Fruit fly (Drosophila melanogaster) whole organism, embryonic: ENCODE measurements around the gene CG8159.

Experiments
- Abd-B ChIP-seq: fragments of 200-800 bp; sonication (Bioruptor generic); optimal IDR thresholded peaks from 2 replicates; lab custom pipeline; 2018; ENCODE audit warnings: missing biosample characterization, mild to moderate bottlenecking, missing genetic modification characterization, moderate library complexity
- CG14014 ChIP-seq: fragments of 200-800 bp; sonication (Bioruptor generic); IDR thresholded peaks from 2 replicates; pipeline ENCODE4 v1.3.6; 2022; ENCODE audit warnings: missing biosample characterization, missing genetic modification characterization
- CG18764 ChIP-seq: fragments of 200-800 bp; sonication (Bioruptor generic); optimal IDR thresholded peaks from 3 replicates; lab custom pipeline; 2016; ENCODE audit warnings: missing biosample characterization, missing genetic modification characterization
- CG2712 ChIP-seq: fragments of 200-800 bp; optimal IDR thresholded peaks from 3 replicates; lab custom pipeline; 2019; ENCODE audit warnings: missing biosample characterization, mild to moderate bottlenecking, missing genetic modification characterization, moderate library complexity
- CG31388 ChIP-seq: fragments of 200-800 bp; sonication (Bioruptor generic); optimal IDR thresholded peaks from 2 replicates; lab custom pipeline; 2016; ENCODE audit warnings: missing biosample characterization, missing genetic modification characterization
- CG42726 ChIP-seq: fragments of 200-800 bp; sonication (Bioruptor generic); IDR thresholded peaks from 2 replicates; pipeline ENCODE4 v1.3.6; 2022; ENCODE audit warnings: missing biosample characterization, missing genetic modification characterization; ENCODE audit not compliant: partially characterized antibody
- CG6175 ChIP-seq: fragments of 200-800 bp; sonication (Bioruptor generic); IDR thresholded peaks from 3 replicates; pipeline ENCODE4 v1.3.6; 2022; ENCODE audit warnings: missing biosample characterization, missing genetic modification characterization
- CG6254 ChIP-seq: fragments of 200-800 bp; sonication (Bioruptor generic); optimal IDR thresholded peaks from 3 replicates; lab custom pipeline; 2017; ENCODE audit warnings: mild to moderate bottlenecking, missing biosample characterization, missing genetic modification reagents, missing genetic modification characterization
- CG6765 ChIP-seq: fragments of 200-800 bp; sonication (Bioruptor generic); optimal IDR thresholded peaks from 3 replicates; lab custom pipeline; 2017; ENCODE audit warnings: missing biosample characterization, mild to moderate bottlenecking, missing genetic modification characterization
- CG7786 ChIP-seq: fragments of 200-800 bp; sonication (Bioruptor generic); optimal IDR thresholded peaks from 2 replicates; lab custom pipeline; 2016; ENCODE audit warnings: missing biosample characterization, missing genetic modification characterization
- CG8924 ChIP-seq: fragments of 200-800 bp; optimal IDR thresholded peaks from 3 replicates; lab custom pipeline; 2019; ENCODE audit warnings: missing biosample characterization, mild to moderate bottlenecking, missing genetic modification characterization, moderate library complexity
- CG9876 ChIP-seq: fragments of 200-800 bp; sonication (Bioruptor generic); optimal IDR thresholded peaks from 2 replicates; lab custom pipeline; 2016; ENCODE audit warnings: missing biosample characterization, missing genetic modification characterization
- CrebB ChIP-seq: fragments of 200-800 bp; sonication (Bioruptor generic); optimal IDR thresholded peaks from 3 replicates; lab custom pipeline; 2018; ENCODE audit warnings: missing biosample characterization, mild to moderate bottlenecking, missing genetic modification characterization
- Eip74EF ChIP-seq, 2 experiments: fragments of 200-800 bp in 1 of 2; fragments of >200 bp in 1 of 2; sonication (Bioruptor generic) in 1 of 2; optimal IDR thresholded peaks; 2 replicates each; lab custom pipeline; 2017 to 2019; ENCODE audit warnings: missing biosample characterization in 2 of 2, missing genetic modification characterization in 2 of 2, mild to moderate bottlenecking in 1 of 2, moderate library complexity in 1 of 2
- Hmr ChIP-seq: fragments of 200-800 bp; sonication (Bioruptor generic); optimal IDR thresholded peaks from 3 replicates; lab custom pipeline; 2017; ENCODE audit warnings: mild to moderate bottlenecking, missing biosample characterization, missing genetic modification reagents, missing genetic modification characterization
- Meics ChIP-seq: fragments of 200-800 bp; sonication (Bioruptor generic); optimal IDR thresholded peaks from 2 replicates; lab custom pipeline; 2017; ENCODE audit warnings: missing biosample characterization, mild to moderate bottlenecking, missing genetic modification characterization
- Neu2 ChIP-seq: fragments of 200-800 bp; sonication (Bioruptor generic); optimal IDR thresholded peaks from 3 replicates; lab custom pipeline; 2016; ENCODE audit warnings: missing biosample characterization, missing genetic modification characterization, borderline replicate concordance
- Nf-YA ChIP-seq: fragments of 200-800 bp; sonication (Bioruptor generic); IDR thresholded peaks from 2 replicates; pipeline ENCODE4 v1.3.6; 2022; ENCODE audit warnings: missing biosample characterization, missing genetic modification characterization
- Usf ChIP-seq: fragments of 200-800 bp; sonication (Bioruptor generic); optimal IDR thresholded peaks from 2 replicates; lab custom pipeline; 2017; ENCODE audit warnings: missing genotype, missing biosample characterization, missing genetic modification characterization
- ap ChIP-seq: fragments of 200-800 bp; sonication (Bioruptor generic); IDR thresholded peaks from 2 replicates; pipeline ENCODE4 v1.3.6; 2022; ENCODE audit warnings: missing biosample characterization, missing genetic modification characterization
- ato ChIP-seq: fragments of 200-800 bp; sonication (Bioruptor generic); IDR thresholded peaks from 2 replicates; pipeline ENCODE4 v1.3.6; 2022; ENCODE audit warnings: missing biosample characterization, missing genetic modification characterization; ENCODE audit not compliant: partially characterized antibody
- bab2 ChIP-seq: fragments of 200-800 bp; sonication (Bioruptor generic); optimal IDR thresholded peaks from 2 replicates; lab custom pipeline; 2016; ENCODE audit warnings: missing biosample characterization, missing genetic modification characterization
- bsh ChIP-seq, 2 experiments: fragments of 200-800 bp; sonication (Bioruptor generic); optimal IDR thresholded peaks; 2 replicates each; lab custom pipeline; 2017 to 2018; ENCODE audit warnings: mild to moderate bottlenecking in 2 of 2, missing biosample characterization in 2 of 2, missing genetic modification characterization in 2 of 2, moderate library complexity in 1 of 2
- ci ChIP-seq: fragments of 200-800 bp; sonication (Bioruptor generic); IDR thresholded peaks from 3 replicates; pipeline ENCODE4 v1.3.6; 2022; ENCODE audit warnings: missing biosample characterization, missing genetic modification characterization
- ewg ChIP-seq: fragments of 200-800 bp; sonication (Bioruptor generic); optimal IDR thresholded peaks from 3 replicates; lab custom pipeline; 2017; ENCODE audit warnings: mild to moderate bottlenecking, missing biosample characterization, missing genetic modification reagents, missing genetic modification characterization
- gcm ChIP-seq: fragments of 200-800 bp; sonication (Bioruptor generic); optimal IDR thresholded peaks from 2 replicates; lab custom pipeline; 2019; ENCODE audit warnings: missing biosample characterization, mild to moderate bottlenecking, missing genetic modification characterization, moderate library complexity
- h ChIP-seq: fragments of >200 bp; optimal IDR thresholded peaks from 2 replicates; lab custom pipeline; 2017
- hkb ChIP-seq, 2 experiments: fragments of 200-800 bp in 1 of 2; fragments of >200 bp in 1 of 2; sonication (Bioruptor generic) in 1 of 2; IDR thresholded peaks in 1 of 2; optimal IDR thresholded peaks in 1 of 2; 2 replicates each; pipeline versions ENCODE4 v1.3.6 to Lab custom; 2017 to 2022; ENCODE audit warnings: missing biosample characterization in 1 of 2, missing genetic modification characterization in 1 of 2
- kay ChIP-seq: fragments of 200-800 bp; sonication (Bioruptor generic); optimal IDR thresholded peaks from 2 replicates; lab custom pipeline; 2016; ENCODE audit warnings: missing biosample characterization, missing genetic modification characterization
- nmo ChIP-seq: fragments of 200-800 bp; sonication (Bioruptor generic); optimal IDR thresholded peaks from 2 replicates; lab custom pipeline; 2018; ENCODE audit warnings: missing biosample characterization, mild to moderate bottlenecking, missing genetic modification characterization, moderate library complexity
- pfk ChIP-seq: fragments of 200-800 bp; sonication (Bioruptor generic); optimal IDR thresholded peaks from 2 replicates; lab custom pipeline; 2018; ENCODE audit warnings: missing biosample characterization, mild to moderate bottlenecking, missing genetic modification characterization, moderate library complexity
- ro ChIP-seq: fragments of 200-800 bp; sonication (Bioruptor generic); IDR thresholded peaks from 2 replicates; pipeline ENCODE4 v1.3.6; 2022; ENCODE audit warnings: missing biosample characterization, missing genetic modification characterization
- shn ChIP-seq: fragments of 200-800 bp; sonication (Bioruptor generic); optimal IDR thresholded peaks from 3 replicates; lab custom pipeline; 2016; ENCODE audit warnings: missing biosample characterization, missing genetic modification characterization
- sim ChIP-seq: fragments of 200-800 bp; sonication (Bioruptor generic); IDR thresholded peaks from 2 replicates; pipeline ENCODE4 v1.3.6; 2022; ENCODE audit warnings: missing biosample characterization, missing genetic modification characterization
- slou ChIP-seq: fragments of 200-800 bp; sonication (Bioruptor generic); optimal IDR thresholded peaks from 3 replicates; lab custom pipeline; 2016; ENCODE audit warnings: missing biosample characterization, missing genetic modification characterization
- slp2 ChIP-seq: fragments of 200-800 bp; sonication (Bioruptor generic); optimal IDR thresholded peaks from 2 replicates; lab custom pipeline; 2016; ENCODE audit warnings: missing biosample characterization, missing genetic modification characterization
- sr ChIP-seq: fragments of 200-800 bp; sonication (Bioruptor generic); IDR thresholded peaks from 3 replicates; pipeline ENCODE4 v1.3.6; 2022; ENCODE audit warnings: missing biosample characterization, missing genetic modification characterization
- ssp ChIP-seq: fragments of 200-800 bp; sonication (Bioruptor generic); IDR thresholded peaks from 2 replicates; pipeline ENCODE4 v1.3.6; 2022; ENCODE audit warnings: missing biosample characterization, missing genetic modification characterization
- toy ChIP-seq: fragments of 200-800 bp; sonication (Bioruptor generic); IDR thresholded peaks from 2 replicates; pipeline ENCODE4 v1.3.6; 2022; ENCODE audit warnings: missing biosample characterization, missing genetic modification characterization
- vfl ChIP-seq: fragments of 200-800 bp; sonication (Bioruptor generic); optimal IDR thresholded peaks from 2 replicates; lab custom pipeline; 2016; ENCODE audit warnings: missing biosample characterization, missing genetic modification characterization

CG8159 gene

dm6 chr3R:8747871-8748775 is 21.5 kb downstream of the CG8159 start (continued):
- no peak for TF ChIP-seq ap (GFP tag; lab: Robert Waterston, UW)
- no peak for TF ChIP-seq Neu2 (GFP tag; lab: Kevin White, UChicago)
- no peak for TF ChIP-seq ato (GFP tag; lab: Robert Waterston, UW)
- TF ChIP-seq vfl (GFP tag; lab: Kevin White, UChicago) = no peak
- TF ChIP-seq nmo (GFP tag; lab: Kevin White, UChicago) = peak; percentile 10
- TF ChIP-seq slou (GFP tag; lab: Kevin White, UChicago) = no peak
- TF ChIP-seq shn (GFP tag; lab: Kevin White, UChicago) = no peak
- 0 out of 2 replicates have a peak, but pooled peaks have one; percentile 10 for TF ChIP-seq CG14014 (GFP tag; lab: Robert Waterston, UW)
- no peak for TF ChIP-seq ssp (GFP tag; lab: Robert Waterston, UW)
- TF ChIP-seq ewg (GFP tag; lab: Kevin White, UChicago) = no peak
- no peak for TF ChIP-seq CG9876
- no peak for TF ChIP-seq Eip74EF (GFP tag; optimal IDR thresholded peaks at IDR 0.05; lab: Kevin White, UChicago)
- TF ChIP-seq bab2 (GFP tag; lab: Kevin White, UChicago) = no peak
- TF ChIP-seq sim (GFP tag; lab: Robert Waterston, UW) = no peak
- TF ChIP-seq CG6254 (GFP tag; lab: Kevin White, UChicago) = no peak
- no peak for TF ChIP-seq pfk (GFP tag; lab: Kevin White, UChicago)
- no peak for TF ChIP-seq CG31388
- TF ChIP-seq gcm = no peak
- no peak for TF ChIP-seq Meics (GFP tag; lab: Kevin White, UChicago)
- no peak for TF ChIP-seq CG6175 (GFP tag; lab: Robert Waterston, UW)
- peak; percentile 42 for TF ChIP-seq Hmr (GFP tag; lab: Kevin White, UChicago)
- TF ChIP-seq CG8924 (tag; lab: Kevin White, UChicago) = no peak
- no peak for TF ChIP-seq h
- no peak for TF ChIP-seq Nf-YA (GFP tag; lab: Robert Waterston, UW)
- TF ChIP-seq sr (GFP tag; lab: Robert Waterston, UW) = no peak
- TF ChIP-seq slp2 (GFP tag; lab: Kevin White, UChicago) = no peak
- no peak for TF ChIP-seq CG7786 (GFP tag; lab: Kevin White, UChicago)
- no peak; the same call in 1 of the 2 replicates for TF ChIP-seq toy (GFP tag; lab: Robert Waterston, UW)
- no peak for TF ChIP-seq CG18764
- no peak for TF ChIP-seq ci (GFP tag; lab: Robert Waterston, UW)
- no peak for TF ChIP-seq CG2712 (tag; lab: Kevin White, UChicago)
- no peak for TF ChIP-seq CrebB (tag; lab: Kevin White, UChicago)
- TF ChIP-seq bsh (GFP tag; optimal IDR thresholded peaks at IDR 0.05; lab: Kevin White, UChicago) = no peak
- TF ChIP-seq CG6765 (GFP tag; lab: Kevin White, UChicago) = peak; percentile 16
- no peak for TF ChIP-seq ro (GFP tag; lab: Robert Waterston, UW)
- no peak for TF ChIP-seq CG42726 (GFP tag; lab: Robert Waterston, UW)
- TF ChIP-seq Usf = peak; percentile 1
- no peak for TF ChIP-seq hkb (optimal IDR thresholded peaks at IDR 0.05; lab: Kevin White, UChicago)
- no peak for TF ChIP-seq hkb (GFP tag; IDR thresholded peaks at IDR 0.05; lab: Robert Waterston, UW)
- no peak for TF ChIP-seq kay (GFP tag; lab: Kevin White, UChicago)
- no peak for TF ChIP-seq Abd-B
